Worm (Caenorhabditis elegans): ENCODE results near the gene C06E7.4.

DNA sequence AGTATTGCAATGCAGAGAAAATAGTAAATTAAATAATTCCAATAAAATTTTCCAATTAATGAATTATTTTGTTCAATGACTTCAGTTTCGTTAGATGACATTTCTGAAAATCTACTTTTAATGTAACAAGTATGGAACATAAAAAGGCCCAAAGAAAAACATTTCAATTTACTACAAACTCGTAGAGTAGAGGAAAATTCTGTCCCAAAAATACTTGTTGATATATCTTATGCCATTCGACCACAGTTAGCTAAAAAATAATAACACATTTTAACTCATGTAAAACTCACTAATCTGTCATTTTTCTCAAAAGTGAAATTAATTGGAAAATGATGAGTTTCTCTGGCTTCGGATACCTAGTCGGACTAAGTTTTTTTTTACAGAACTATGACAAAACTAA is 17.5 kb upstream of the C06E7.4 start, which contains the start of gene srv-21:
- no peak for TF ChIP-seq ama-1 (optimal IDR thresholded peaks at IDR 0.05)
- no peak for TF ChIP-seq flt-1 (GFP tag; IDR thresholded peaks at IDR 0.05)
- no peak for TF ChIP-seq scrt-1 (GFP tag; IDR thresholded peaks at IDR 0.05)
- no peak for TF ChIP-seq sea-1 (GFP tag; conservative IDR thresholded peaks at IDR 0.05)
- TF ChIP-seq ets-7 (tag; optimal IDR thresholded peaks at IDR 0.05), result no peak
- no peak for TF ChIP-seq F13C5.2 (tag; optimal IDR thresholded peaks at IDR 0.05)
- TF ChIP-seq tbx-37 (GFP tag; conservative IDR thresholded peaks at IDR 0.05), result no peak
- TF ChIP-seq tbx-11 (GFP tag; IDR thresholded peaks at IDR 0.05), result no peak
- no peak for TF ChIP-seq aly-1 (tag; optimal IDR thresholded peaks at IDR 0.05)
- no peak for TF ChIP-seq ceh-13 (GFP tag; optimal IDR thresholded peaks at IDR 0.05)

Measured in whole organism, early embryonic.